Worm (Caenorhabditis elegans) whole organism, L1 larva: ENCODE results near the gene T01G6.10.

ENCODE experiments used
- C16A3.4 ChIP-seq: fragments of 150-350 bp; optimal IDR thresholded peaks from 2 replicates; lab custom pipeline; 2014; ENCODE audit warnings: missing biosample characterization, missing genetic modification characterization
- F16B12.6 ChIP-seq: fragments of 150-350 bp; optimal IDR thresholded peaks from 2 replicates; lab custom pipeline; 2014; ENCODE audit warnings: missing biosample characterization, missing genetic modification characterization
- alr-1 ChIP-seq: fragments of 200-800 bp; sonication (Bioruptor generic); optimal IDR thresholded peaks from 2 replicates; lab custom pipeline; 2018; ENCODE audit warnings: borderline replicate concordance, mild to moderate bottlenecking, missing genetic modification characterization, missing compliant biosample characterization
- blmp-1 ChIP-seq: fragments of 150-350 bp; optimal IDR thresholded peaks from 2 replicates; lab custom pipeline; 2014; ENCODE audit warnings: missing biosample characterization, missing genetic modification characterization
- ceh-63 ChIP-seq: fragments of 200-800 bp; sonication (Bioruptor generic); optimal IDR thresholded peaks from 2 replicates; lab custom pipeline; 2018; ENCODE audit warnings: mild to moderate bottlenecking, missing genetic modification characterization, missing compliant biosample characterization
- ceh-8 ChIP-seq: fragments of 200-800 bp; sonication (Bioruptor generic); optimal IDR thresholded peaks from 2 replicates; lab custom pipeline; 2018; ENCODE audit warnings: mild to moderate bottlenecking, missing genetic modification characterization, moderate library complexity, missing compliant biosample characterization
- dsc-1 ChIP-seq: sonication (generic microtip); optimal IDR thresholded peaks from 2 replicates; lab custom pipeline; 2016; ENCODE audit warnings: mild to moderate bottlenecking, missing genetic modification characterization, missing compliant biosample characterization
- efl-1 ChIP-seq, 4 experiments: fragments of 150-350 bp; optimal IDR thresholded peaks in 3 of 4; peaks in 1 of 4; 1 replicate in 1 of 4; 2 replicates in 3 of 4; lab custom pipeline; 2014; ENCODE audit warnings: missing biosample characterization in 2 of 4, missing genetic modification characterization in 2 of 4, missing genetic modification reagents in 2 of 4
- efl-3 ChIP-seq: fragments of 200-800 bp; sonication (Bioruptor generic); optimal IDR thresholded peaks from 2 replicates; lab custom pipeline; 2018; ENCODE audit warnings: mild to moderate bottlenecking, missing genetic modification characterization, missing compliant biosample characterization
- elt-2 ChIP-seq: sonication (generic microtip); optimal IDR thresholded peaks from 2 replicates; lab custom pipeline; 2016; ENCODE audit warnings: missing genetic modification characterization, mild to moderate bottlenecking, inconsistent platforms, missing compliant biosample characterization, missing genetic modification reagents
- fkh-4 ChIP-seq: sonication (generic microtip); optimal IDR thresholded peaks from 2 replicates; lab custom pipeline; 2016; ENCODE audit warnings: missing compliant biosample characterization, missing genetic modification characterization, borderline replicate concordance
- fkh-8 ChIP-seq: sonication (generic microtip); optimal IDR thresholded peaks from 2 replicates; lab custom pipeline; 2016; ENCODE audit warnings: mild to moderate bottlenecking, missing genetic modification characterization, missing compliant biosample characterization
- fos-1 ChIP-seq: fragments of 150-350 bp; optimal IDR thresholded peaks from 2 replicates; lab custom pipeline; 2014; ENCODE audit warnings: missing biosample characterization, missing genetic modification characterization
- hlh-4 ChIP-seq: sonication (generic microtip); optimal IDR thresholded peaks from 2 replicates; lab custom pipeline; 2016; ENCODE audit warnings: mild to moderate bottlenecking, missing genetic modification characterization, missing compliant biosample characterization
- lin-13 ChIP-seq: fragments of 150-350 bp; optimal IDR thresholded peaks from 2 replicates; lab custom pipeline; 2014; ENCODE audit warnings: missing biosample characterization, missing genetic modification reagents, missing genetic modification characterization
- lin-35 ChIP-seq, 2 experiments: fragments of 150-350 bp; optimal IDR thresholded peaks; 2 replicates each; lab custom pipeline; 2014; ENCODE audit warnings: missing biosample characterization in 2 of 2, missing genetic modification characterization in 2 of 2, missing genetic modification reagents in 2 of 2
- lin-39 ChIP-seq: fragments of 150-350 bp; optimal IDR thresholded peaks from 2 replicates; lab custom pipeline; 2014; ENCODE audit warnings: missing biosample characterization, missing genetic modification reagents, missing genetic modification characterization
- mef-2 ChIP-seq: fragments of 150-350 bp; optimal IDR thresholded peaks from 2 replicates; lab custom pipeline; 2014; ENCODE audit warnings: missing biosample characterization, missing genetic modification characterization
- mep-1 ChIP-seq: fragments of 150-350 bp; optimal IDR thresholded peaks from 2 replicates; lab custom pipeline; 2014; ENCODE audit warnings: missing biosample characterization, missing genetic modification characterization
- nhr-20 ChIP-seq: sonication (generic microtip); optimal IDR thresholded peaks from 2 replicates; lab custom pipeline; 2016; ENCODE audit warnings: mild to moderate bottlenecking, missing genetic modification characterization, missing compliant biosample characterization
- nhr-237 ChIP-seq: fragments of 150-350 bp; optimal IDR thresholded peaks from 2 replicates; lab custom pipeline; 2014; ENCODE audit warnings: missing biosample characterization, missing genetic modification characterization
- nhr-28 ChIP-seq: fragments of 150-350 bp; optimal IDR thresholded peaks from 2 replicates; lab custom pipeline; 2014; ENCODE audit warnings: missing biosample characterization, missing genetic modification characterization
- nhr-47 ChIP-seq: sonication (generic microtip); optimal IDR thresholded peaks from 2 replicates; lab custom pipeline; 2016; ENCODE audit warnings: mild to moderate bottlenecking, missing genetic modification characterization, moderate library complexity, missing compliant biosample characterization
- nhr-71 ChIP-seq: sonication (generic microtip); optimal IDR thresholded peaks from 2 replicates; lab custom pipeline; 2016; ENCODE audit warnings: mild to moderate bottlenecking, missing genetic modification characterization, moderate library complexity, missing compliant biosample characterization
- nhr-76 ChIP-seq: sonication (generic microtip); optimal IDR thresholded peaks from 2 replicates; lab custom pipeline; 2017; ENCODE audit warnings: missing biosample characterization, missing genetic modification characterization
- nhr-85 ChIP-seq: sonication (generic microtip); peaks from one replicate; lab custom pipeline; 2016; ENCODE audit warnings: missing genetic modification characterization, inconsistent platforms, missing compliant biosample characterization
- nhr-90 ChIP-seq: sonication (generic microtip); optimal IDR thresholded peaks from 2 replicates; lab custom pipeline; 2016; ENCODE audit warnings: mild to moderate bottlenecking, missing genetic modification characterization, missing compliant biosample characterization; ENCODE audit not compliant: poor library complexity
- pag-3 ChIP-seq: sonication (generic microtip); optimal IDR thresholded peaks from 2 replicates; lab custom pipeline; 2017; ENCODE audit warnings: missing genetic modification characterization, mild to moderate bottlenecking, missing compliant biosample characterization, antibody characterized with exemption, borderline replicate concordance; ENCODE audit not compliant: insufficient read depth
- pqm-1 ChIP-seq: sonication (generic microtip); optimal IDR thresholded peaks from 3 replicates; lab custom pipeline; 2017; ENCODE audit warnings: missing biosample characterization, missing genetic modification characterization
- unc-62 ChIP-seq: fragments of 150-350 bp; optimal IDR thresholded peaks from 2 replicates; lab custom pipeline; 2014; ENCODE audit warnings: missing biosample characterization, missing genetic modification reagents, missing genetic modification characterization
- ztf-11 ChIP-seq, 2 experiments: sonication (generic microtip); optimal IDR thresholded peaks; 2 replicates each; lab custom pipeline; 2016 to 2017; ENCODE audit warnings: missing genetic modification characterization in 2 of 2, missing biosample characterization in 1 of 2, missing compliant biosample characterization in 1 of 2

Gene T01G6.10

ce11 chrV:474516-474915 lies 28.5 kb downstream of the T01G6.10 start, which contains the start of gene nhr-99:
Gene nhr-99, plus strand, starts transcription at chrV:474778.
- TF ChIP-seq nhr-20 (tag; lab: Kevin White, UChicago) (peak; percentile 40), elt-2 (peak; percentile 62), mep-1 (no peak), fos-1 (tag; lab: Kevin White, UChicago) (no peak), efl-3 (GFP tag; lab: Kevin White, UChicago) (no peak), alr-1 (tag; lab: Kevin White, UChicago) (no peak), nhr-85 (tag; lab: Kevin White, UChicago) (no peak), lin-39 (no peak), lin-35 (GFP tag; optimal IDR thresholded peaks at IDR 0.05; lab: Kevin White, UChicago) (peak in 1 of 2 experiments; percentile 10)

- TF ChIP-seq hlh-4 (tag; lab: Kevin White, UChicago) = no peak
- no peak for TF ChIP-seq fkh-8
- TF ChIP-seq unc-62 (GFP tag; lab: Kevin White, UChicago) = no peak
- no peak for TF ChIP-seq nhr-28 (tag; lab: Kevin White, UChicago)
- TF ChIP-seq ztf-11 (tag; optimal IDR thresholded peaks at IDR 0.05; lab: Kevin White, UChicago) = no peak
- no peak for TF ChIP-seq nhr-85 (tag; lab: Kevin White, UChicago)
- TF ChIP-seq C16A3.4 (tag; lab: Kevin White, UChicago) = no peak
- no peak for TF ChIP-seq nhr-76 (tag; lab: Kevin White, UChicago)
- no peak for TF ChIP-seq nhr-90 (tag; lab: Kevin White, UChicago)
- no peak for TF ChIP-seq ceh-63 (GFP tag; lab: Kevin White, UChicago)
- no peak for TF ChIP-seq mef-2 (tag; lab: Kevin White, UChicago)
- no peak for TF ChIP-seq lin-39
Observed at ce11 chrV:472589-472988, 30.4 kb downstream of the T01G6.10 start, which contains the start of gene srt-31. Gene srt-31, plus strand, starts transcription at chrV:472889.

ce11 chrV:468460-468859 lies 34.6 kb downstream of the T01G6.10 start, which contains the start of gene srbc-57:
Gene srbc-57, minus strand, starts transcription at chrV:468560.
- TF ChIP-seq F16B12.6 (no peak), fkh-8 (peak; percentile 14)
- TF ChIP-seq, all 84 proteins: peak for 1

- TF ChIP-seq efl-1 (optimal IDR thresholded peaks at IDR 0.05; lab: Kevin White, UChicago) (no peak), efl-1 (GFP tag; optimal IDR thresholded peaks at IDR 0.05 in 1 of 2; lab: Kevin White, UChicago) (peak in 1 of 2 experiments; percentile 85), ceh-8 (GFP tag; lab: Kevin White, UChicago) (no peak)
Observed at ce11 chrV:467507-467906, 35.5 kb downstream of the T01G6.10 start.

- no peak for TF ChIP-seq nhr-47 (tag; lab: Kevin White, UChicago)
- no peak for TF ChIP-seq nhr-237 (tag; lab: Kevin White, UChicago)
- peak; percentile 2 for TF ChIP-seq mep-1
- peak; percentile 45 for TF ChIP-seq nhr-71 (tag; lab: Kevin White, UChicago)
- peak; percentile 90 for TF ChIP-seq dsc-1 (tag; lab: Kevin White, UChicago)
- peak; percentile 4 for TF ChIP-seq nhr-20 (tag; lab: Kevin White, UChicago)
- peak; percentile 32 for TF ChIP-seq fkh-4 (tag; lab: Kevin White, UChicago)
- peak; percentile 10 for TF ChIP-seq lin-13 (GFP tag; lab: Kevin White, UChicago)
- TF ChIP-seq blmp-1 = peak; percentile 89
- peak; percentile 78 for TF ChIP-seq nhr-85 (tag; lab: Kevin White, UChicago)
Observed at ce11 chrV:465355-465754, 37.7 kb downstream of the T01G6.10 start.

ce11 chrV:464800-465199 lies 38.2 kb downstream of the T01G6.10 start, which contains the start of gene nhr-201:
Gene nhr-201, plus strand, starts transcription at chrV:464828.
- no peak for TF ChIP-seq efl-1 (optimal IDR thresholded peaks at IDR 0.05; lab: Kevin White, UChicago)
- TF ChIP-seq efl-1 (GFP tag; optimal IDR thresholded peaks at IDR 0.05 in 1 of 2; lab: Kevin White, UChicago) = peak in 1 of 2 experiments; percentile 84
- peak; percentile 85 for TF ChIP-seq nhr-20 (tag; lab: Kevin White, UChicago)
- TF ChIP-seq pag-3 = no peak
- peak; percentile 10 for TF ChIP-seq nhr-71 (tag; lab: Kevin White, UChicago)
- no peak for TF ChIP-seq pqm-1 (tag; lab: Kevin White, UChicago)
- TF ChIP-seq elt-2 = peak; percentile 19
